Fruit fly (Drosophila melanogaster) S2 (cell line): ENCODE data around the gene Paf-AHalpha.
"Not testable (repeated sequence)": the region's sequence is repeated elsewhere in the genome, so short reads cannot be mapped to it uniquely, and the experiment has no call there.

Experiments used
- CG8478 ChIP-seq: fragments of >200 bp; optimal IDR thresholded peaks from 2 replicates; lab custom pipeline; 2018
- CTCF ChIP-seq, 2 experiments: fragments of >200 bp; optimal IDR thresholded peaks; 2 replicates each; lab custom pipeline; 2018

Paf-AHalpha gene

dm6 chrX:15805523-15805922 is 20.1 kb upstream of the Paf-AHalpha start:
- no peak for TF ChIP-seq CTCF (optimal IDR thresholded peaks at IDR 0.05; lab: Kevin White, UChicago)
- no peak for TF ChIP-seq CG8478

dm6 chrX:15804790-15805189 is 19.4 kb upstream of the Paf-AHalpha start:
- TF ChIP-seq CTCF (optimal IDR thresholded peaks at IDR 0.05; lab: Kevin White, UChicago): no peak
- TF ChIP-seq CG8478: no peak

dm6 chrX:15803764-15804563 is 18.6 kb upstream of the Paf-AHalpha start, which contains the start of the genes PGRP-LE and sd:
PGRP-LE (minus strand) TSS chrX:15803880.
sd (plus strand) TSS chrX:15804370.
- TF ChIP-seq CTCF (optimal IDR thresholded peaks at IDR 0.05; lab: Kevin White, UChicago) (no peak), CG8478 (no peak)

dm6 chrX:15802880-15803650 is 17.7 kb upstream of the Paf-AHalpha start:
- TF ChIP-seq CTCF (optimal IDR thresholded peaks at IDR 0.05; lab: Kevin White, UChicago) (no peak), CG8478 (no peak)

- TF ChIP-seq CG8478; CTCF (optimal IDR thresholded peaks at IDR 0.05; lab: Kevin White, UChicago): not testable (repeated sequence)
These were observed 13.7 kb upstream of the Paf-AHalpha start, which contains the start of the genes sordd2 and CG15602 for dm6 chrX:15799085-15799557. sordd2 (minus strand) TSS chrX:15799162. CG15602 (plus strand) TSS chrX:15799426.

- not testable (repeated sequence) for TF ChIP-seq CG8478; CTCF (optimal IDR thresholded peaks at IDR 0.05; lab: Kevin White, UChicago)
These were observed 10.6 kb upstream of the Paf-AHalpha start, which contains the start of gene sordd1 for dm6 chrX:15795951-15796443. sordd1 (minus strand) TSS chrX:15796028.

dm6 chrX:15788235-15789187 is 3.1 kb upstream of the Paf-AHalpha start, which contains the start of gene Rhp:
Rhp (plus strand) TSS chrX:15788897.
- TF ChIP-seq CG8478: no peak
- no peak for TF ChIP-seq CTCF (optimal IDR thresholded peaks at IDR 0.05; lab: Kevin White, UChicago)

dm6 chrX:15786242-15786641 is 859 bp upstream of the Paf-AHalpha start:
- no peak for TF ChIP-seq CTCF (optimal IDR thresholded peaks at IDR 0.05; lab: Kevin White, UChicago)
- no peak for TF ChIP-seq CG8478

- TF ChIP-seq CG8478: no peak
- no peak for TF ChIP-seq CTCF (optimal IDR thresholded peaks at IDR 0.05; lab: Kevin White, UChicago)
These were observed 1.8 kb downstream of the Paf-AHalpha start, which contains the start of gene Efhc1.1 for dm6 chrX:15783610-15784009. Efhc1.1 (minus strand) TSS chrX:15783710.

dm6 chrX:15778846-15779245 is 6.5 kb downstream of the Paf-AHalpha start, which contains the start of gene CG43673:
CG43673 (plus strand) TSS chrX:15779146.
- no peak for TF ChIP-seq CG8478
- no peak for TF ChIP-seq CTCF (optimal IDR thresholded peaks at IDR 0.05; lab: Kevin White, UChicago)

dm6 chrX:15772663-15773062 is 12.7 kb downstream of the Paf-AHalpha start, which contains the start of gene CG43672:
CG43672 (plus strand) TSS chrX:15772963.
- TF ChIP-seq CG8478 (no peak), CTCF (optimal IDR thresholded peaks at IDR 0.05; lab: Kevin White, UChicago) (no peak)

- TF ChIP-seq CG8478 (no peak), CTCF (optimal IDR thresholded peaks at IDR 0.05; lab: Kevin White, UChicago) (no peak)
These were observed 15.9 kb downstream of the Paf-AHalpha start, which contains the start of gene CG33172 for dm6 chrX:15769457-15769856. CG33172 (plus strand) TSS chrX:15769664.

- TF ChIP-seq CTCF (optimal IDR thresholded peaks at IDR 0.05; lab: Kevin White, UChicago): no peak
- no peak for TF ChIP-seq CG8478
These were observed 19.0 kb downstream of the Paf-AHalpha start, which contains the start of gene CG8952 for dm6 chrX:15766395-15766866. CG8952 (minus strand) TSS chrX:15766445.

- TF ChIP-seq CG8478 (no peak), CTCF (optimal IDR thresholded peaks at IDR 0.05; lab: Kevin White, UChicago) (no peak)
These were observed 22.7 kb downstream of the Paf-AHalpha start, which contains the start of gene Polr3A for dm6 chrX:15762723-15763122. Polr3A (plus strand) TSS chrX:15762956.
